Worm (Caenorhabditis elegans): ENCODE results near the gene gst-8.
"Not testable (repeated sequence)": the region's sequence is repeated elsewhere in the genome, so short reads cannot be mapped to it uniquely, and the experiment has no call there.

DNA sequence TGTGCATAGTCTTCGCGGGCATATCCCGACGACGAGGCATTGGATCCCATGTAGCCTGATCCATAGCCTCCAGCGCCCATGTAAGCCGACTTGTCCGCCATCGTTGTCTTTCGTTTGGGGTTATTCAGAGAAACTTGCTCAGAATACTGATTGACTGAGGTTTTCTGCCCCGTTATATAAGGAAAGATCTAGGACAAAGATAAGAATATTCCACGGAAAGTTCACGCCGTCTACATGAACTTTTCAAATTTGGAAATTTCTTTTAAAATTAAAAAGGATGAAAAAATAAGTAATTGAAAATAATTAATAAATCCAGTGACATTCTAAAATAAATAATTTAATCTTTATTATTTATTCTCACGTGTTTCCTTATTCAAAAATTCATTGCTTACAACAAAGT, 23.3 kb upstream of the gst-8 start, which contains the start of the genes nspd-5 and F11G11.4:
- not testable (repeated sequence) for TF ChIP-seq mbf-1 (tag; optimal IDR thresholded peaks at IDR 0.05); skn-1 (tag; optimal IDR thresholded peaks at IDR 0.05); nhr-129 (tag; optimal IDR thresholded peaks at IDR 0.05); egl-27 (tag; optimal IDR thresholded peaks at IDR 0.05); alr-1 (tag; optimal IDR thresholded peaks at IDR 0.05); aly-2 (tag; optimal IDR thresholded peaks at IDR 0.05); unc-39 (tag; optimal IDR thresholded peaks at IDR 0.05); elt-3 (tag; optimal IDR thresholded peaks at IDR 0.05); ztf-4 (tag; optimal IDR thresholded peaks at IDR 0.05); ceh-16 (tag; optimal IDR thresholded peaks at IDR 0.05); lin-13 (GFP tag; optimal IDR thresholded peaks at IDR 0.05)
